Fruit fly (Drosophila melanogaster) whole organism, pupa: ENCODE data around the gene CG3557.

Experiments used
- CG10348 ChIP-seq: fragments of 200-800 bp; sonication (Bioruptor generic); IDR thresholded peaks from 2 replicates; pipeline ENCODE4 v1.3.6; 2022; ENCODE audit warnings: missing biosample characterization, missing genetic modification characterization
- CG12605 ChIP-seq: fragments of 200-800 bp; sonication (Bioruptor generic); IDR thresholded peaks from 2 replicates; pipeline ENCODE4 v1.3.6; 2022; ENCODE audit warnings: missing biosample characterization, missing genetic modification characterization
- CG13204 ChIP-seq: fragments of 200-800 bp; sonication (Bioruptor generic); optimal IDR thresholded peaks from 2 replicates; lab custom pipeline; 2018; ENCODE audit warnings: missing biosample characterization, mild to moderate bottlenecking, missing genetic modification characterization, moderate library complexity
- CG14655 ChIP-seq: fragments of 200-800 bp; sonication (Bioruptor generic); optimal IDR thresholded peaks from 3 replicates; lab custom pipeline; 2017; ENCODE audit warnings: mild to moderate bottlenecking, missing biosample characterization, missing genetic modification reagents, missing genetic modification characterization
- CG15710 ChIP-seq: fragments of 200-800 bp; sonication (Bioruptor generic); optimal IDR thresholded peaks from 2 replicates; lab custom pipeline; 2018; ENCODE audit warnings: missing biosample characterization, mild to moderate bottlenecking, missing genetic modification characterization, moderate library complexity
- CG17806 ChIP-seq: fragments of 200-800 bp; sonication (Bioruptor generic); optimal IDR thresholded peaks from 2 replicates; lab custom pipeline; 2018; ENCODE audit warnings: missing biosample characterization, mild to moderate bottlenecking, missing genetic modification characterization, moderate library complexity
- CG32121 ChIP-seq: fragments of 200-800 bp; sonication (Bioruptor generic); IDR thresholded peaks from 2 replicates; pipeline ENCODE4 v1.3.6; 2022; ENCODE audit warnings: missing biosample characterization, missing genetic modification characterization
- CG34367 ChIP-seq: fragments of 200-800 bp; sonication (Bioruptor generic); optimal IDR thresholded peaks from 2 replicates; lab custom pipeline; 2018; ENCODE audit warnings: missing biosample characterization, mild to moderate bottlenecking, missing genetic modification characterization
- CG4496 ChIP-seq: fragments of 200-800 bp; sonication (Bioruptor generic); IDR thresholded peaks from 3 replicates; pipeline ENCODE4 v1.3.6; 2022; ENCODE audit warnings: missing biosample characterization, missing genetic modification characterization
- CG8159 ChIP-seq: fragments of 200-800 bp; sonication (Bioruptor generic); optimal IDR thresholded peaks from 3 replicates; lab custom pipeline; 2018; ENCODE audit warnings: missing biosample characterization, mild to moderate bottlenecking, missing genetic modification characterization, moderate library complexity
- CG8301 ChIP-seq: fragments of 200-800 bp; sonication (Bioruptor generic); optimal IDR thresholded peaks from 2 replicates; lab custom pipeline; 2018; ENCODE audit warnings: missing biosample characterization, mild to moderate bottlenecking, missing genetic modification characterization
- CG9948 ChIP-seq: fragments of 200-800 bp; sonication (Bioruptor generic); optimal IDR thresholded peaks from 2 replicates; lab custom pipeline; 2018; ENCODE audit warnings: missing biosample characterization, mild to moderate bottlenecking, missing genetic modification characterization, moderate library complexity
- D1 ChIP-seq: fragments of 200-800 bp; sonication (Bioruptor generic); optimal IDR thresholded peaks from 2 replicates; lab custom pipeline; 2018; ENCODE audit warnings: missing biosample characterization, mild to moderate bottlenecking, missing genetic modification characterization, moderate library complexity
- EcR ChIP-seq: fragments of 200-800 bp; sonication (Bioruptor generic); optimal IDR thresholded peaks from 3 replicates; lab custom pipeline; 2019; ENCODE audit warnings: missing biosample characterization, missing genetic modification characterization, mild to moderate bottlenecking, moderate library complexity, missing genetic modification reagents
- Ets98B ChIP-seq: fragments of 200-800 bp; sonication (Bioruptor generic); IDR thresholded peaks from 2 replicates; pipeline ENCODE4 v1.3.6; 2022; ENCODE audit warnings: missing biosample characterization, missing genetic modification characterization
- Pif1A ChIP-seq: fragments of 200-800 bp; sonication (Bioruptor generic); optimal IDR thresholded peaks from 3 replicates; lab custom pipeline; 2016; ENCODE audit warnings: missing biosample characterization, missing genetic modification characterization
- Pif1B ChIP-seq: fragments of 200-800 bp; sonication (Bioruptor generic); optimal IDR thresholded peaks from 3 replicates; lab custom pipeline; 2016; ENCODE audit warnings: missing biosample characterization, missing genetic modification characterization
- Snoo ChIP-seq: fragments of 200-800 bp; sonication (Bioruptor generic); optimal IDR thresholded peaks from 3 replicates; lab custom pipeline; 2017; ENCODE audit warnings: missing biosample characterization, mild to moderate bottlenecking, missing genetic modification characterization, inconsistent platforms
- fd96Ca ChIP-seq: fragments of 200-800 bp; sonication (Bioruptor generic); IDR thresholded peaks from 3 replicates; pipeline ENCODE4 v1.3.6; 2022; ENCODE audit warnings: missing biosample characterization, missing genetic modification characterization
- gl ChIP-seq: fragments of 200-800 bp; sonication (Bioruptor generic); optimal IDR thresholded peaks from 2 replicates; lab custom pipeline; 2018; ENCODE audit warnings: missing biosample characterization, mild to moderate bottlenecking, missing genetic modification characterization
- rn ChIP-seq: fragments of 200-800 bp; sonication (Bioruptor generic); IDR thresholded peaks from 2 replicates; pipeline ENCODE4 v1.3.6; 2022; ENCODE audit warnings: missing biosample characterization, missing genetic modification characterization

The CG3557 gene

dm6 chr2L:2430251-2430650, 44.7 kb upstream of the CG3557 start:
- TF ChIP-seq CG8159 (tag; lab: Kevin White, UChicago) = no peak
- no peak for TF ChIP-seq CG15710 (tag; lab: Kevin White, UChicago)
- TF ChIP-seq Pif1A (GFP tag; lab: Kevin White, UChicago) = no peak
- TF ChIP-seq CG14655 (GFP tag; lab: Kevin White, UChicago) = no peak
- TF ChIP-seq CG32121 (GFP tag; lab: Robert Waterston, UW) = no peak
- no peak for TF ChIP-seq D1 (tag; lab: Kevin White, UChicago)

- no peak for TF ChIP-seq CG8301 (tag; lab: Kevin White, UChicago)
- TF ChIP-seq, all 21 proteins: peak for 0
Observed at dm6 chr2L:2429588-2429987, 44.0 kb upstream of the CG3557 start.

dm6 chr2L:2428209-2428488, 42.6 kb upstream of the CG3557 start, which contains the start of gene dpp:
Gene dpp (plus strand): TSS chr2L:2428372.
- peak; percentile 41 for TF ChIP-seq CG13204
- TF ChIP-seq gl (tag; lab: Kevin White, UChicago) = no peak
- TF ChIP-seq CG32121 (GFP tag; lab: Robert Waterston, UW) = peak; percentile 18; the same call in 1 of the 2 replicates
- 0 out of 2 replicates have a peak, but pooled peaks have one; percentile 22 for TF ChIP-seq Ets98B
- no peak for TF ChIP-seq CG9948

dm6 chr2L:2427384-2428208, 42.0 kb upstream of the CG3557 start:
- TF ChIP-seq CG14655 (GFP tag; lab: Kevin White, UChicago) (peak; percentile 41), CG8301 (tag; lab: Kevin White, UChicago) (peak; percentile 46), gl (tag; lab: Kevin White, UChicago) (no peak)
- TF ChIP-seq, all 21 proteins: peak for 2

- TF ChIP-seq CG9948 (peak; percentile 84), Pif1A (GFP tag; lab: Kevin White, UChicago) (peak; percentile 87), rn (GFP tag; lab: Robert Waterston, UW) (peak; percentile 75), CG4496 (GFP tag; lab: Robert Waterston, UW) (peak; percentile 95), EcR (GFP tag; lab: Kevin White, UChicago) (no peak), CG13204 (peak; percentile 17), CG15710 (tag; lab: Kevin White, UChicago) (peak; percentile 78), CG32121 (GFP tag; lab: Robert Waterston, UW) (peak; percentile 91), Pif1B (GFP tag; lab: Kevin White, UChicago) (peak; percentile 73), D1 (tag; lab: Kevin White, UChicago) (peak; percentile 50), CG14655 (GFP tag; lab: Kevin White, UChicago) (peak; percentile 94), CG12605 (GFP tag; lab: Robert Waterston, UW) (peak; percentile 86), CG17806 (tag; lab: Kevin White, UChicago) (peak; percentile 88), Snoo (tag; lab: Kevin White, UChicago) (no peak), CG34367 (peak; percentile 82), gl (tag; lab: Kevin White, UChicago) (peak; percentile 61), CG8301 (tag; lab: Kevin White, UChicago) (peak; percentile 93), CG10348 (GFP tag; lab: Robert Waterston, UW) (peak; percentile 68), Ets98B (peak; percentile 94), CG8159 (tag; lab: Kevin White, UChicago) (peak; percentile 79), fd96Ca (GFP tag; lab: Robert Waterston, UW) (peak; percentile 93)
Observed at dm6 chr2L:2426444-2427188, 41.0 kb upstream of the CG3557 start.

dm6 chr2L:2425652-2426192, 40.1 kb upstream of the CG3557 start:
- TF ChIP-seq rn (GFP tag; lab: Robert Waterston, UW) (no peak), CG14655 (GFP tag; lab: Kevin White, UChicago) (no peak), CG34367 (no peak), CG13204 (peak; percentile 61), Ets98B (no peak), EcR (GFP tag; lab: Kevin White, UChicago) (peak; percentile 66), CG8159 (tag; lab: Kevin White, UChicago) (no peak), Pif1A (GFP tag; lab: Kevin White, UChicago) (no peak), Pif1B (GFP tag; lab: Kevin White, UChicago) (no peak), gl (tag; lab: Kevin White, UChicago) (no peak), CG12605 (GFP tag; lab: Robert Waterston, UW) (no peak)
